Worm (Caenorhabditis elegans): Measurements from ENCODE around the gene ZK1248.11.

The ZK1248.11 gene

ce11 chrII:5804288-5804687 lies 24.1 kb downstream of the ZK1248.11 start:
- TF ChIP-seq ceh-19 (GFP tag; optimal IDR thresholded peaks at IDR 0.05) (no peak), K02D7.2 (tag; optimal IDR thresholded peaks at IDR 0.05) (no peak), ets-4 (tag; optimal IDR thresholded peaks at IDR 0.05) (no peak), ceh-22 (tag; optimal IDR thresholded peaks at IDR 0.05) (no peak)

- TF ChIP-seq mec-3 (tag; optimal IDR thresholded peaks at IDR 0.05; ENCODE audit: borderline replicate concordance) = no peak
- no peak for TF ChIP-seq eyg-1 (tag; optimal IDR thresholded peaks at IDR 0.05)
- TF ChIP-seq ets-4 (tag; optimal IDR thresholded peaks at IDR 0.05) = no peak
- no peak for TF ChIP-seq F13H6.1 (tag; optimal IDR thresholded peaks at IDR 0.05)
- no peak for TF ChIP-seq K09A11.1 (tag; optimal IDR thresholded peaks at IDR 0.05; ENCODE audit: insufficient read depth)
- TF ChIP-seq ceh-24 (tag; optimal IDR thresholded peaks at IDR 0.05) = no peak
- no peak for TF ChIP-seq ceh-6 (GFP tag; optimal IDR thresholded peaks at IDR 0.05)
- no peak for TF ChIP-seq sox-2 (GFP tag; IDR thresholded peaks at IDR 0.05)
- TF ChIP-seq pha-2 (tag; optimal IDR thresholded peaks at IDR 0.05) = no peak
- no peak for TF ChIP-seq hlh-8 (tag; optimal IDR thresholded peaks at IDR 0.05)
- no peak for TF ChIP-seq ceh-22 (tag; optimal IDR thresholded peaks at IDR 0.05)
- TF ChIP-seq hlh-30 (tag; optimal IDR thresholded peaks at IDR 0.05; ENCODE audit: insufficient read depth) = no peak
- no peak for TF ChIP-seq ceh-9 (tag; optimal IDR thresholded peaks at IDR 0.05)
- TF ChIP-seq unc-86 (tag; optimal IDR thresholded peaks at IDR 0.05) = no peak
- TF ChIP-seq ceh-2 (tag; optimal IDR thresholded peaks at IDR 0.05) = no peak
Measured at ce11 chrII:5801075-5801474, 27.3 kb downstream of the ZK1248.11 start, which contains the start of the genes K05F1.9 and K05F1.1. TSS of gene K05F1.9 (minus strand) at chrII:5801175. TSS of gene K05F1.1 (plus strand) at chrII:5801382.

ce11 chrII:5799553-5799952 lies 28.8 kb downstream of the ZK1248.11 start, which contains the start of gene K05F1.8:
TSS of gene K05F1.8 (minus strand) at chrII:5799653.
- no peak for TF ChIP-seq ceh-31 (tag; optimal IDR thresholded peaks at IDR 0.05)
- no peak for TF ChIP-seq K09A11.1 (tag; optimal IDR thresholded peaks at IDR 0.05; ENCODE audit: insufficient read depth)
- TF ChIP-seq sdc-2 (tag; optimal IDR thresholded peaks at IDR 0.05) = no peak
- TF ChIP-seq ceh-18 (tag; optimal IDR thresholded peaks at IDR 0.05) = no peak
- TF ChIP-seq nhr-11 (tag; optimal IDR thresholded peaks at IDR 0.05) = no peak
- no peak for TF ChIP-seq ceh-48 (tag; optimal IDR thresholded peaks at IDR 0.05)

ce11 chrII:5797348-5797977 lies 30.9 kb downstream of the ZK1248.11 start, which contains the start of the genes msp-63 and msp-142:
TSS of gene msp-63 (minus strand) at chrII:5797448.
TSS of gene msp-142 (plus strand) at chrII:5797927.
- TF ChIP-seq ztf-16 (tag; optimal IDR thresholded peaks at IDR 0.05) (no peak), ceh-48 (tag; optimal IDR thresholded peaks at IDR 0.05) (no peak), zip-5 (tag; optimal IDR thresholded peaks at IDR 0.05) (no peak), nfya-1 (tag; optimal IDR thresholded peaks at IDR 0.05) (no peak), rnt-1 (tag; optimal IDR thresholded peaks at IDR 0.05) (no peak), che-1 (tag; optimal IDR thresholded peaks at IDR 0.05) (no peak), fkh-10 (GFP tag; optimal IDR thresholded peaks at IDR 0.05) (no peak), hlh-30 (tag; optimal IDR thresholded peaks at IDR 0.05; ENCODE audit: insufficient read depth) (no peak), ttx-3 (tag; optimal IDR thresholded peaks at IDR 0.05) (no peak)

DNA sequence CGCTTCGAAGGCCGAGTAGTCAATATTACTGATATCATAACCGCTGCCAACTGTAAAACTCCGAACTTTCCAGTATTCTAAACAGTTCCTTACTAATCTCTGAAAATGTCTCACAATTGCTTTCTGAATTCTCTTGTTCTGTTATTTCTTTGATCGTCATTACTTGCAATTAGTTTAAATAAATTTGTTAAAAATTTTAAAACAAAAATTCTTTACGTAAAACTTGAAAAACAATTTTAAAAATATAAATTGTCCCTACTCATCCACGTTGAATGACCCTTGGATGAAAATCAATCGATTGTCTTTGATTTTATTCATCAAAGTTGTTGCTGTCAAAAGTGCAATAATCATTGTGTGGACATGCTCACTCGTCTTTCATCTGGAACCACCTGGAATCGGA lies 34.2 kb downstream of the ZK1248.11 start, which contains the start of gene acdh-8:
TSS of gene acdh-8 (plus strand) at position 301 of the 400 bp plus-strand sequence.
- no peak for TF ChIP-seq ceh-30 (tag; optimal IDR thresholded peaks at IDR 0.05)
- no peak for TF ChIP-seq ceh-9 (tag; optimal IDR thresholded peaks at IDR 0.05)
- TF ChIP-seq ceh-34 (tag; optimal IDR thresholded peaks at IDR 0.05) = no peak
- TF ChIP-seq ceh-31 (tag; optimal IDR thresholded peaks at IDR 0.05) = no peak
- no peak for TF ChIP-seq pax-1 (tag; optimal IDR thresholded peaks at IDR 0.05)
- no peak for TF ChIP-seq ceh-45 (GFP tag; IDR thresholded peaks at IDR 0.05)
- TF ChIP-seq eyg-1 (tag; optimal IDR thresholded peaks at IDR 0.05) = no peak
- no peak for TF ChIP-seq dve-1 (tag; optimal IDR thresholded peaks at IDR 0.05)
- no peak for TF ChIP-seq K09A11.1 (tag; optimal IDR thresholded peaks at IDR 0.05; ENCODE audit: insufficient read depth)
- no peak for TF ChIP-seq unc-86 (tag; optimal IDR thresholded peaks at IDR 0.05)
- no peak for TF ChIP-seq hlh-6 (tag; optimal IDR thresholded peaks at IDR 0.05)
- no peak for TF ChIP-seq C08G9.2 (tag; optimal IDR thresholded peaks at IDR 0.05)
- no peak for TF ChIP-seq madf-2 (tag; optimal IDR thresholded peaks at IDR 0.05)
- no peak for TF ChIP-seq nhr-11 (tag; optimal IDR thresholded peaks at IDR 0.05)

All from whole organism, late embryonic.